Fruit fly (Drosophila melanogaster) whole organism, embryonic: Measurements from ENCODE around the gene prtp.

Source experiments
- BEAF-32 ChIP-seq: fragments of 200-800 bp; sonication (Bioruptor generic); optimal IDR thresholded peaks from 3 replicates; lab custom pipeline; 2017; ENCODE audit warnings: missing biosample characterization, missing genetic modification characterization, mild to moderate bottlenecking, moderate library complexity, missing genetic modification reagents
- CG10565 ChIP-seq: fragments of 200-800 bp; sonication (Bioruptor generic); optimal IDR thresholded peaks from 3 replicates; lab custom pipeline; 2016; ENCODE audit warnings: missing biosample characterization, mild to moderate bottlenecking, missing genetic modification characterization
- CG12071 ChIP-seq: fragments of 200-800 bp; sonication (Bioruptor generic); optimal IDR thresholded peaks from 3 replicates; lab custom pipeline; 2018; ENCODE audit warnings: missing biosample characterization, mild to moderate bottlenecking, missing genetic modification characterization
- CG12942 ChIP-seq: fragments of 200-800 bp; sonication (Bioruptor generic); optimal IDR thresholded peaks from 3 replicates; lab custom pipeline; 2016; ENCODE audit warnings: missing biosample characterization, missing genetic modification characterization
- CG13624 ChIP-seq: fragments of 200-800 bp; sonication (Bioruptor generic); optimal IDR thresholded peaks from 2 replicates; lab custom pipeline; 2016; ENCODE audit warnings: missing biosample characterization, missing genetic modification characterization
- CG14667 ChIP-seq: fragments of 200-800 bp; sonication (Bioruptor generic); IDR thresholded peaks from 2 replicates; pipeline ENCODE4 v1.3.6; 2022; ENCODE audit warnings: missing biosample characterization, missing genetic modification characterization
- CG1602 ChIP-seq: fragments of 200-800 bp; sonication (Bioruptor generic); optimal IDR thresholded peaks from 3 replicates; lab custom pipeline; 2016; ENCODE audit warnings: missing biosample characterization, missing genetic modification characterization
- CG1603 ChIP-seq: fragments of 200-800 bp; sonication (Bioruptor generic); optimal IDR thresholded peaks from 2 replicates; lab custom pipeline; 2019; ENCODE audit warnings: missing biosample characterization, mild to moderate bottlenecking, missing genetic modification characterization, moderate library complexity
- CG17829 ChIP-seq: fragments of 200-800 bp; optimal IDR thresholded peaks from 2 replicates; lab custom pipeline; 2019; ENCODE audit warnings: missing biosample characterization, mild to moderate bottlenecking, missing genetic modification characterization, moderate library complexity
- CG18764 ChIP-seq: fragments of 200-800 bp; sonication (Bioruptor generic); optimal IDR thresholded peaks from 3 replicates; lab custom pipeline; 2016; ENCODE audit warnings: missing biosample characterization, missing genetic modification characterization
- CG33213 ChIP-seq: fragments of 200-800 bp; sonication (Bioruptor generic); optimal IDR thresholded peaks from 3 replicates; lab custom pipeline; 2016; ENCODE audit warnings: missing biosample characterization, missing genetic modification characterization
- CG4404 ChIP-seq: fragments of 200-800 bp; sonication (Bioruptor generic); IDR thresholded peaks from 2 replicates; pipeline ENCODE4 v1.3.6; 2022; ENCODE audit warnings: missing biosample characterization, missing genetic modification characterization
- CrebB ChIP-seq: fragments of 200-800 bp; sonication (Bioruptor generic); optimal IDR thresholded peaks from 3 replicates; lab custom pipeline; 2018; ENCODE audit warnings: missing biosample characterization, mild to moderate bottlenecking, missing genetic modification characterization
- Dbx ChIP-seq: fragments of 200-800 bp; sonication (Bioruptor generic); IDR thresholded peaks from 3 replicates; pipeline ENCODE4 v1.3.6; 2022; ENCODE audit warnings: missing biosample characterization, missing genetic modification characterization
- Dip3 ChIP-seq: fragments of 200-800 bp; sonication (Bioruptor generic); optimal IDR thresholded peaks from 3 replicates; lab custom pipeline; 2016; ENCODE audit warnings: missing biosample characterization, missing genetic modification characterization
- Ets65A ChIP-seq: fragments of 200-800 bp; sonication (Bioruptor generic); peaks from one replicate; lab custom pipeline; 2016; ENCODE audit warnings: missing biosample characterization, missing genetic modification characterization
- Fer1 ChIP-seq: fragments of 200-800 bp; sonication (Bioruptor generic); optimal IDR thresholded peaks from 2 replicates; lab custom pipeline; 2017; ENCODE audit warnings: missing biosample characterization, mild to moderate bottlenecking, missing genetic modification characterization
- Gsc ChIP-seq: fragments of 200-800 bp; sonication (Bioruptor generic); IDR thresholded peaks from 2 replicates; pipeline ENCODE4 v1.3.6; 2022; ENCODE audit warnings: missing biosample characterization, missing genetic modification characterization
- Hey ChIP-seq: fragments of 200-800 bp; sonication (Bioruptor generic); optimal IDR thresholded peaks from 3 replicates; lab custom pipeline; 2018; ENCODE audit warnings: missing biosample characterization, mild to moderate bottlenecking, missing genetic modification characterization
- HmgZ ChIP-seq: fragments of 200-800 bp; sonication (Bioruptor generic); optimal IDR thresholded peaks from 2 replicates; lab custom pipeline; 2018; ENCODE audit warnings: missing biosample characterization, mild to moderate bottlenecking, missing genetic modification characterization
- Hmx ChIP-seq: fragments of 200-800 bp; sonication (Bioruptor generic); optimal IDR thresholded peaks from 2 replicates; lab custom pipeline; 2016; ENCODE audit warnings: missing biosample characterization, missing genetic modification characterization
- Hr51 ChIP-seq, 2 experiments: fragments of 200-800 bp; sonication (Bioruptor generic); optimal IDR thresholded peaks; 2 replicates in 1 of 2; 3 replicates in 1 of 2; lab custom pipeline; 2016 to 2018; ENCODE audit warnings: missing biosample characterization in 2 of 2, missing genetic modification characterization in 2 of 2, mild to moderate bottlenecking in 1 of 2, moderate library complexity in 1 of 2
- Hr78 ChIP-seq, 2 experiments: fragments of 200-800 bp in 1 of 2; fragments of >200 bp in 1 of 2; sonication (Bioruptor generic) in 1 of 2; optimal IDR thresholded peaks; 2 replicates each; lab custom pipeline; 2017 to 2019; ENCODE audit warnings: missing biosample characterization in 2 of 2, missing genetic modification characterization in 2 of 2, mild to moderate bottlenecking in 1 of 2, moderate library complexity in 1 of 2
- Jarid2 ChIP-seq: fragments of 200-800 bp; sonication (Bioruptor generic); optimal IDR thresholded peaks from 3 replicates; lab custom pipeline; 2017; ENCODE audit warnings: mild to moderate bottlenecking, missing biosample characterization, missing genetic modification reagents, missing genetic modification characterization
- Kr ChIP-seq: fragments of 200-800 bp; sonication (Bioruptor generic); optimal IDR thresholded peaks from 2 replicates; lab custom pipeline; 2017; ENCODE audit warnings: missing biosample characterization, mild to moderate bottlenecking, missing genetic modification characterization
- Mrtf ChIP-seq: fragments of 200-800 bp; sonication (Bioruptor generic); IDR thresholded peaks from 3 replicates; pipeline ENCODE4 v1.3.6; 2022; ENCODE audit warnings: missing biosample characterization, missing genetic modification characterization
- NC2β ChIP-seq: fragments of 200-800 bp; sonication (Bioruptor generic); optimal IDR thresholded peaks from 2 replicates; lab custom pipeline; 2016; ENCODE audit warnings: missing biosample characterization, missing genetic modification characterization
- Neu2 ChIP-seq: fragments of 200-800 bp; sonication (Bioruptor generic); optimal IDR thresholded peaks from 3 replicates; lab custom pipeline; 2016; ENCODE audit warnings: missing biosample characterization, missing genetic modification characterization, borderline replicate concordance
- Rx ChIP-seq: fragments of 200-800 bp; sonication (Bioruptor generic); IDR thresholded peaks from 2 replicates; pipeline ENCODE4 v1.3.6; 2022; ENCODE audit warnings: missing biosample characterization, missing genetic modification characterization
- Sry-δ ChIP-seq: fragments of 200-800 bp; sonication (Bioruptor generic); optimal IDR thresholded peaks from 2 replicates; lab custom pipeline; 2016; ENCODE audit warnings: missing biosample characterization, missing genetic modification characterization
- Xbp1 ChIP-seq: fragments of 200-800 bp; sonication (Bioruptor generic); optimal IDR thresholded peaks from 3 replicates; lab custom pipeline; 2016; ENCODE audit warnings: missing biosample characterization, mild to moderate bottlenecking, missing genetic modification characterization
- amos ChIP-seq: fragments of 200-800 bp; sonication (Bioruptor generic); IDR thresholded peaks from 2 replicates; pipeline ENCODE4 v1.3.6; 2022; ENCODE audit warnings: missing biosample characterization, missing genetic modification characterization; ENCODE audit not compliant: partially characterized antibody
- ash1 ChIP-seq: fragments of 200-800 bp; sonication (Bioruptor generic); optimal IDR thresholded peaks from 2 replicates; lab custom pipeline; 2018; ENCODE audit warnings: missing biosample characterization, mild to moderate bottlenecking, missing genetic modification characterization
- cas ChIP-seq: fragments of 200-800 bp; sonication (Bioruptor generic); IDR thresholded peaks from 2 replicates; pipeline ENCODE4 v1.3.6; 2022; ENCODE audit warnings: missing biosample characterization, missing genetic modification characterization
- cato ChIP-seq: fragments of 200-800 bp; sonication (Bioruptor generic); optimal IDR thresholded peaks from 2 replicates; lab custom pipeline; 2016; ENCODE audit warnings: missing biosample characterization, missing genetic modification characterization, borderline replicate concordance
- crp ChIP-seq, 2 experiments: fragments of 200-800 bp; sonication (Bioruptor generic); optimal IDR thresholded peaks; 2 replicates in 1 of 2; 3 replicates in 1 of 2; lab custom pipeline; 2017; ENCODE audit warnings: missing biosample characterization in 2 of 2, missing genetic modification characterization in 2 of 2, mild to moderate bottlenecking in 1 of 2, moderate library complexity in 1 of 2
- dmrt11E ChIP-seq: fragments of 200-800 bp; sonication (Bioruptor generic); optimal IDR thresholded peaks from 3 replicates; lab custom pipeline; 2018; ENCODE audit warnings: missing biosample characterization, mild to moderate bottlenecking, missing genetic modification characterization, moderate library complexity
- fu2 ChIP-seq: fragments of 200-800 bp; sonication (Bioruptor generic); optimal IDR thresholded peaks from 2 replicates; lab custom pipeline; 2016; ENCODE audit warnings: missing biosample characterization, missing genetic modification characterization
- gcm2 ChIP-seq: fragments of 200-800 bp; sonication (Bioruptor generic); optimal IDR thresholded peaks from 2 replicates; lab custom pipeline; 2016; ENCODE audit warnings: missing biosample characterization, missing genetic modification characterization
- lilli ChIP-seq: fragments of 200-800 bp; sonication (Bioruptor generic); optimal IDR thresholded peaks from 3 replicates; lab custom pipeline; 2016; ENCODE audit warnings: missing biosample characterization, missing genetic modification characterization
- lola ChIP-seq, 3 experiments: fragments of >200 bp in 2 of 3; fragments of 200-800 bp in 1 of 3; sonication (Bioruptor generic) in 1 of 3; optimal IDR thresholded peaks; 2 replicates each; lab custom pipeline; 2017 to 2019; ENCODE audit warnings: missing biosample characterization in 3 of 3, missing genetic modification characterization in 3 of 3, mild to moderate bottlenecking in 1 of 3, moderate library complexity in 1 of 3
- nerfin-1 ChIP-seq: fragments of 200-800 bp; sonication (Bioruptor generic); optimal IDR thresholded peaks from 3 replicates; lab custom pipeline; 2019; ENCODE audit warnings: missing biosample characterization, mild to moderate bottlenecking, missing genetic modification characterization, moderate library complexity
- oc ChIP-seq: fragments of 200-800 bp; sonication (Bioruptor generic); optimal IDR thresholded peaks from 2 replicates; lab custom pipeline; 2018; ENCODE audit warnings: missing biosample characterization, mild to moderate bottlenecking, missing genetic modification characterization, moderate library complexity
- pros ChIP-seq: fragments of 200-800 bp; sonication (Bioruptor generic); optimal IDR thresholded peaks from 3 replicates; lab custom pipeline; 2019; ENCODE audit warnings: missing biosample characterization, mild to moderate bottlenecking, missing genetic modification characterization, moderate library complexity
- slou ChIP-seq: fragments of 200-800 bp; sonication (Bioruptor generic); optimal IDR thresholded peaks from 3 replicates; lab custom pipeline; 2016; ENCODE audit warnings: missing biosample characterization, missing genetic modification characterization
- tgo ChIP-seq: fragments of 200-800 bp; sonication (Bioruptor generic); IDR thresholded peaks from 3 replicates; pipeline ENCODE4 v1.3.6; 2022; ENCODE audit warnings: missing biosample characterization, missing genetic modification characterization
- tio ChIP-seq: fragments of 200-800 bp; sonication (Bioruptor generic); optimal IDR thresholded peaks from 2 replicates; lab custom pipeline; 2017; ENCODE audit warnings: missing biosample characterization, missing genetic modification characterization, inconsistent platforms
- tx ChIP-seq: fragments of 200-800 bp; sonication (Bioruptor generic); optimal IDR thresholded peaks from 2 replicates; lab custom pipeline; 2016; ENCODE audit warnings: missing biosample characterization, missing genetic modification characterization

The prtp gene

dm6 chrX:11694959-11695882 is 21.3 kb upstream of the prtp start, which contains the start of gene PhKgamma (continued):
- TF ChIP-seq amos (GFP tag; lab: Robert Waterston, UW) (peak; percentile 97), Ets65A (GFP tag; lab: Kevin White, UChicago) (peak; percentile 80), Xbp1 (GFP tag; lab: Kevin White, UChicago) (peak; percentile 99), Sry-δ (peak; percentile 98), Gsc (GFP tag; lab: Robert Waterston, UW) (no peak), CrebB (tag; lab: Kevin White, UChicago) (peak; percentile 16), HmgZ (tag; lab: Kevin White, UChicago) (peak; percentile 78), Neu2 (no peak), Hmx (no peak), oc (tag; lab: Kevin White, UChicago) (peak; percentile 40), CG4404 (no peak), CG1602 (GFP tag; lab: Kevin White, UChicago) (no peak), CG1603 (tag; lab: Kevin White, UChicago) (peak; percentile 92), Dbx (peak; percentile 36; the same call in 1 of the 3 replicates), Dip3 (GFP tag; lab: Kevin White, UChicago) (peak; percentile 8), lilli (GFP tag; lab: Kevin White, UChicago) (no peak), CG12942 (peak; percentile 29), tx (GFP tag; lab: Kevin White, UChicago) (no peak), tgo (no peak), nerfin-1 (peak; percentile 61), CG18764 (GFP tag; lab: Kevin White, UChicago) (no peak), cato (GFP tag; lab: Kevin White, UChicago) (no peak), Fer1 (GFP tag; lab: Kevin White, UChicago) (peak; percentile 62), lola (GFP tag; optimal IDR thresholded peaks at IDR 0.05; lab: Kevin White, UChicago) (no peak), cas (GFP tag; lab: Robert Waterston, UW) (no peak), Jarid2 (no peak), CG14667 (GFP tag; lab: Robert Waterston, UW) (no peak), BEAF-32 (GFP tag; lab: Kevin White, UChicago) (peak; percentile 95), gcm2 (GFP tag; lab: Kevin White, UChicago) (no peak), CG10565 (no peak), crp (GFP tag; optimal IDR thresholded peaks at IDR 0.05; lab: Kevin White, UChicago) (no peak), Hey (tag; lab: Kevin White, UChicago) (no peak), Hr78 (GFP tag; optimal IDR thresholded peaks at IDR 0.05; lab: Kevin White, UChicago) (peak in 1 of 2 experiments; percentile 12), Rx (GFP tag; lab: Robert Waterston, UW) (no peak), Hr51 (GFP tag; optimal IDR thresholded peaks at IDR 0.05; lab: Kevin White, UChicago) (peak in 1 of 2 experiments; percentile 22), NC2β (no peak), Mrtf (GFP tag; lab: Robert Waterston, UW) (no peak), CG13624 (GFP tag; lab: Kevin White, UChicago) (peak; percentile 70), ash1 (no peak), tio (GFP tag; lab: Kevin White, UChicago) (no peak), CG33213 (GFP tag; lab: Kevin White, UChicago) (peak; percentile 73), pros (GFP tag; lab: Kevin White, UChicago) (no peak), CG17829 (tag; lab: Kevin White, UChicago) (peak; percentile 54), fu2 (GFP tag; lab: Kevin White, UChicago) (no peak), CG12071 (GFP tag; lab: Kevin White, UChicago) (no peak), Kr (GFP tag; lab: Kevin White, UChicago) (no peak), dmrt11E (no peak), slou (GFP tag; lab: Kevin White, UChicago) (peak; percentile 15)
